Fruit fly (Drosophila melanogaster) whole organism, embryonic: Measurements from ENCODE around the gene CG8851.

Experiments
- Adf1 ChIP-seq: fragments of 200-800 bp; sonication (Bioruptor generic); IDR thresholded peaks from 2 replicates; pipeline ENCODE4 v1.3.6; 2022; ENCODE audit warnings: missing biosample characterization, missing genetic modification characterization
- Antp ChIP-seq: fragments of 200-800 bp; sonication (Bioruptor generic); optimal IDR thresholded peaks from 3 replicates; lab custom pipeline; 2016; ENCODE audit warnings: missing biosample characterization, missing genetic modification characterization
- CG10462 ChIP-seq: fragments of 200-800 bp; sonication (Bioruptor generic); optimal IDR thresholded peaks from 2 replicates; lab custom pipeline; 2016; ENCODE audit warnings: missing biosample characterization, missing genetic modification characterization
- CG10654 ChIP-seq: fragments of 200-800 bp; sonication (Bioruptor generic); optimal IDR thresholded peaks from 2 replicates; lab custom pipeline; 2016; ENCODE audit warnings: missing biosample characterization, missing genetic modification characterization
- CG11398 ChIP-seq: fragments of 200-800 bp; sonication (Bioruptor generic); optimal IDR thresholded peaks from 2 replicates; lab custom pipeline; 2016; ENCODE audit warnings: missing biosample characterization, missing genetic modification characterization
- CG12391 ChIP-seq: fragments of 200-800 bp; sonication (Bioruptor generic); optimal IDR thresholded peaks from 3 replicates; lab custom pipeline; 2018; ENCODE audit warnings: missing biosample characterization, mild to moderate bottlenecking, missing genetic modification characterization, moderate library complexity
- CG13287 ChIP-seq: fragments of 200-800 bp; sonication (Bioruptor generic); IDR thresholded peaks from 2 replicates; pipeline ENCODE4 v1.3.6; 2022; ENCODE audit warnings: missing biosample characterization, missing genetic modification characterization; ENCODE audit not compliant: partially characterized antibody
- CG13624 ChIP-seq: fragments of 200-800 bp; sonication (Bioruptor generic); optimal IDR thresholded peaks from 2 replicates; lab custom pipeline; 2016; ENCODE audit warnings: missing biosample characterization, missing genetic modification characterization
- CG15073 ChIP-seq: fragments of 200-800 bp; sonication (Bioruptor generic); optimal IDR thresholded peaks from 2 replicates; lab custom pipeline; 2016; ENCODE audit warnings: missing biosample characterization, missing genetic modification characterization
- CG15269 ChIP-seq: fragments of 200-800 bp; sonication (Bioruptor generic); optimal IDR thresholded peaks from 2 replicates; lab custom pipeline; 2018; ENCODE audit warnings: missing biosample characterization, mild to moderate bottlenecking, missing genetic modification characterization, moderate library complexity
- CG1603 ChIP-seq: fragments of 200-800 bp; sonication (Bioruptor generic); optimal IDR thresholded peaks from 2 replicates; lab custom pipeline; 2019; ENCODE audit warnings: missing biosample characterization, mild to moderate bottlenecking, missing genetic modification characterization, moderate library complexity
- CG1647 ChIP-seq: fragments of 200-800 bp; sonication (Bioruptor generic); optimal IDR thresholded peaks from 3 replicates; lab custom pipeline; 2016; ENCODE audit warnings: missing biosample characterization, missing genetic modification characterization
- CG17802 ChIP-seq: fragments of 200-800 bp; sonication (Bioruptor generic); optimal IDR thresholded peaks from 2 replicates; lab custom pipeline; 2018; ENCODE audit warnings: missing biosample characterization, mild to moderate bottlenecking, missing genetic modification characterization, moderate library complexity
- CG1832 ChIP-seq: fragments of 200-800 bp; sonication (Bioruptor generic); optimal IDR thresholded peaks from 2 replicates; lab custom pipeline; 2017; ENCODE audit warnings: missing biosample characterization, mild to moderate bottlenecking, missing genetic modification characterization, inconsistent platforms
- CG31224 ChIP-seq: fragments of 200-800 bp; sonication (Bioruptor generic); IDR thresholded peaks from 2 replicates; pipeline ENCODE4 v1.3.6; 2022; ENCODE audit warnings: missing biosample characterization, missing genetic modification characterization
- CG3163 ChIP-seq: fragments of 200-800 bp; sonication (Bioruptor generic); optimal IDR thresholded peaks from 3 replicates; lab custom pipeline; 2016; ENCODE audit warnings: missing biosample characterization, missing genetic modification characterization
- CG4707 ChIP-seq: fragments of 200-800 bp; sonication (Bioruptor generic); optimal IDR thresholded peaks from 2 replicates; lab custom pipeline; 2018; ENCODE audit warnings: missing biosample characterization, mild to moderate bottlenecking, missing genetic modification characterization, moderate library complexity
- CG4730 ChIP-seq: fragments of 200-800 bp; sonication (Bioruptor generic); IDR thresholded peaks from 2 replicates; pipeline ENCODE4 v1.3.6; 2022; ENCODE audit warnings: missing biosample characterization, missing genetic modification characterization
- CG6654 ChIP-seq: fragments of 200-800 bp; sonication (Bioruptor generic); optimal IDR thresholded peaks from 2 replicates; lab custom pipeline; 2017; ENCODE audit warnings: missing biosample characterization, mild to moderate bottlenecking, missing genetic modification characterization
- CG6689 ChIP-seq: fragments of 200-800 bp; sonication (Bioruptor generic); IDR thresholded peaks from 2 replicates; pipeline ENCODE4 v1.3.6; 2022; ENCODE audit warnings: missing biosample characterization, missing genetic modification characterization
- CG6791 ChIP-seq: fragments of 200-800 bp; sonication (Bioruptor generic); IDR thresholded peaks from 3 replicates; pipeline ENCODE4 v1.3.6; 2022; ENCODE audit warnings: missing biosample characterization, missing genetic modification characterization; ENCODE audit not compliant: partially characterized antibody
- CG8281 ChIP-seq: fragments of 200-800 bp; sonication (Bioruptor generic); optimal IDR thresholded peaks from 2 replicates; lab custom pipeline; 2018; ENCODE audit warnings: missing biosample characterization, mild to moderate bottlenecking, missing genetic modification characterization, moderate library complexity
- CG8290 ChIP-seq, 3 experiments: fragments of 200-800 bp; sonication (Bioruptor generic); optimal IDR thresholded peaks; 2 replicates each; lab custom pipeline; 2016 to 2019; ENCODE audit warnings: missing biosample characterization in 3 of 3, missing genetic modification characterization in 3 of 3, mild to moderate bottlenecking in 2 of 3, moderate library complexity in 1 of 3
- CG9817 ChIP-seq: fragments of 200-800 bp; sonication (Bioruptor generic); optimal IDR thresholded peaks from 2 replicates; lab custom pipeline; 2018; ENCODE audit warnings: missing biosample characterization, mild to moderate bottlenecking, missing genetic modification characterization, moderate library complexity
- Doc2 ChIP-seq: fragments of 200-800 bp; sonication (Bioruptor generic); IDR thresholded peaks from 2 replicates; pipeline ENCODE4 v1.3.6; 2022; ENCODE audit warnings: missing biosample characterization, missing genetic modification characterization
- Dp ChIP-seq: fragments of 200-800 bp; sonication (Bioruptor generic); optimal IDR thresholded peaks from 2 replicates; lab custom pipeline; 2018; ENCODE audit warnings: missing biosample characterization, mild to moderate bottlenecking, missing genetic modification characterization, moderate library complexity
- E2f2 ChIP-seq: fragments of 200-800 bp; sonication (Bioruptor generic); IDR thresholded peaks from 2 replicates; pipeline ENCODE4 v1.3.6; 2022; ENCODE audit warnings: missing biosample characterization, missing genetic modification characterization
- Ets65A ChIP-seq: fragments of 200-800 bp; sonication (Bioruptor generic); peaks from one replicate; lab custom pipeline; 2016; ENCODE audit warnings: missing biosample characterization, missing genetic modification characterization
- Ets97D ChIP-seq: fragments of 200-800 bp; sonication (Bioruptor generic); optimal IDR thresholded peaks from 3 replicates; lab custom pipeline; 2016; ENCODE audit warnings: missing biosample characterization, missing genetic modification characterization
- Kr ChIP-seq: fragments of 200-800 bp; sonication (Bioruptor generic); optimal IDR thresholded peaks from 2 replicates; lab custom pipeline; 2017; ENCODE audit warnings: missing biosample characterization, mild to moderate bottlenecking, missing genetic modification characterization
- Lpt ChIP-seq: fragments of >200 bp; optimal IDR thresholded peaks from 2 replicates; lab custom pipeline; 2018; ENCODE audit warnings: missing biosample characterization, missing genetic modification characterization
- NC2β ChIP-seq: fragments of 200-800 bp; sonication (Bioruptor generic); optimal IDR thresholded peaks from 2 replicates; lab custom pipeline; 2016; ENCODE audit warnings: missing biosample characterization, missing genetic modification characterization
- Neu2 ChIP-seq: fragments of 200-800 bp; sonication (Bioruptor generic); optimal IDR thresholded peaks from 3 replicates; lab custom pipeline; 2016; ENCODE audit warnings: missing biosample characterization, missing genetic modification characterization, borderline replicate concordance
- Ptx1 ChIP-seq: fragments of 200-800 bp; sonication (Bioruptor generic); IDR thresholded peaks from 2 replicates; pipeline ENCODE4 v1.3.6; 2022; ENCODE audit warnings: missing biosample characterization, missing genetic modification characterization
- Xrp1 ChIP-seq: fragments of 200-800 bp; sonication (Bioruptor generic); IDR thresholded peaks from 2 replicates; pipeline ENCODE4 v1.3.6; 2022; ENCODE audit warnings: missing biosample characterization, missing genetic modification characterization
- abd-A ChIP-seq: fragments of 200-800 bp; sonication (Bioruptor generic); optimal IDR thresholded peaks from 3 replicates; lab custom pipeline; 2019; ENCODE audit warnings: missing biosample characterization, mild to moderate bottlenecking, missing genetic modification characterization, moderate library complexity
- croc ChIP-seq: fragments of 200-800 bp; sonication (Bioruptor generic); conservative IDR thresholded peaks from 3 replicates; pipeline ENCODE4 v1.3.6; 2022; ENCODE audit warnings: missing biosample characterization, missing genetic modification characterization
- disco-r ChIP-seq: fragments of 200-800 bp; sonication (Bioruptor generic); optimal IDR thresholded peaks from 2 replicates; lab custom pipeline; 2016; ENCODE audit warnings: missing biosample characterization, missing genetic modification characterization
- en ChIP-seq: fragments of 200-800 bp; sonication (Bioruptor generic); optimal IDR thresholded peaks from 2 replicates; lab custom pipeline; 2016; ENCODE audit warnings: missing biosample characterization, missing genetic modification characterization
- esg ChIP-seq: fragments of 200-800 bp; sonication (Bioruptor generic); conservative IDR thresholded peaks from 2 replicates; pipeline ENCODE4 v1.3.6; 2022; ENCODE audit warnings: missing biosample characterization, missing genetic modification characterization
- exex ChIP-seq: fragments of 200-800 bp; sonication (Bioruptor generic); optimal IDR thresholded peaks from 4 replicates; lab custom pipeline; 2018; ENCODE audit warnings: missing biosample characterization, mild to moderate bottlenecking, missing genetic modification characterization, moderate library complexity
- fd3F ChIP-seq: fragments of 200-800 bp; sonication (Bioruptor generic); optimal IDR thresholded peaks from 2 replicates; lab custom pipeline; 2018; ENCODE audit warnings: missing biosample characterization, mild to moderate bottlenecking, missing genetic modification characterization, moderate library complexity
- fd64A ChIP-seq: fragments of 200-800 bp; sonication (Bioruptor generic); optimal IDR thresholded peaks from 3 replicates; lab custom pipeline; 2018; ENCODE audit warnings: missing biosample characterization, mild to moderate bottlenecking, missing genetic modification characterization
- onecut ChIP-seq: fragments of 200-800 bp; sonication (Bioruptor generic); IDR thresholded peaks from 2 replicates; pipeline ENCODE4 v1.3.6; 2022; ENCODE audit warnings: missing biosample characterization, missing genetic modification characterization
- pita ChIP-seq: fragments of 200-800 bp; sonication (Bioruptor generic); optimal IDR thresholded peaks from 2 replicates; lab custom pipeline; 2017; ENCODE audit warnings: missing biosample characterization, mild to moderate bottlenecking, missing genetic modification characterization
- prd ChIP-seq, 3 experiments: fragments of >200 bp in 2 of 3; fragments of 200-800 bp in 1 of 3; sonication (Bioruptor generic) in 1 of 3; optimal IDR thresholded peaks in 2 of 3; IDR thresholded peaks in 1 of 3; 2 replicates in 2 of 3; 3 replicates in 1 of 3; pipeline versions ENCODE4 v1.3.6 to Lab custom; 2017 to 2022; ENCODE audit warnings: missing biosample characterization in 1 of 3, missing genetic modification characterization in 1 of 3
- ranshi ChIP-seq: fragments of 200-800 bp; sonication (Bioruptor generic); IDR thresholded peaks from 2 replicates; pipeline ENCODE4 v1.3.6; 2022; ENCODE audit warnings: missing biosample characterization, missing genetic modification characterization
- ro ChIP-seq: fragments of 200-800 bp; sonication (Bioruptor generic); IDR thresholded peaks from 2 replicates; pipeline ENCODE4 v1.3.6; 2022; ENCODE audit warnings: missing biosample characterization, missing genetic modification characterization
- usp ChIP-seq: fragments of >200 bp; optimal IDR thresholded peaks from 2 replicates; lab custom pipeline; 2017; ENCODE audit warnings: missing biosample characterization, missing genetic modification characterization
- zf30C ChIP-seq: fragments of 200-800 bp; sonication (Bioruptor generic); optimal IDR thresholded peaks from 3 replicates; lab custom pipeline; 2018; ENCODE audit warnings: missing biosample characterization, mild to moderate bottlenecking, missing genetic modification characterization

Gene CG8851

dm6 chr2L:3479697-3480442 lies 39.6 kb upstream of the CG8851 start (continued):
- TF ChIP-seq zf30C (GFP tag; lab: Kevin White, UChicago) (no peak), CG10462 (no peak), Xrp1 (GFP tag; lab: Robert Waterston, UW) (no peak), CG8290 (GFP tag; optimal IDR thresholded peaks at IDR 0.05; lab: Kevin White, UChicago) (no peak), CG8290 (tag; optimal IDR thresholded peaks at IDR 0.05; lab: Kevin White, UChicago) (no peak), CG6791 (GFP tag; lab: Robert Waterston, UW) (no peak), disco-r (GFP tag; lab: Kevin White, UChicago) (no peak), CG13287 (GFP tag; lab: Robert Waterston, UW) (peak; percentile 18; the same call in 1 of the 2 replicates), pita (no peak), exex (tag; lab: Kevin White, UChicago) (no peak), CG15073 (no peak), E2f2 (GFP tag; lab: Robert Waterston, UW) (no peak), CG13624 (GFP tag; lab: Kevin White, UChicago) (peak; percentile 95), ro (GFP tag; lab: Robert Waterston, UW) (no peak), CG6654 (GFP tag; lab: Kevin White, UChicago) (no peak), Doc2 (GFP tag; lab: Robert Waterston, UW) (no peak), croc (GFP tag; lab: Robert Waterston, UW) (no peak), CG6689 (GFP tag; lab: Robert Waterston, UW) (no peak), CG10654 (GFP tag; lab: Kevin White, UChicago) (no peak), NC2β (GFP tag; lab: Kevin White, UChicago) (no peak), fd64A (GFP tag; lab: Kevin White, UChicago) (no peak), CG1647 (GFP tag; lab: Kevin White, UChicago) (no peak), CG11398 (GFP tag; lab: Kevin White, UChicago) (no peak), esg (no peak), Ptx1 (GFP tag; lab: Robert Waterston, UW) (no peak), prd (optimal IDR thresholded peaks at IDR 0.05; lab: Kevin White, UChicago) (no peak), prd (GFP tag; IDR thresholded peaks at IDR 0.05; lab: Robert Waterston, UW) (no peak), CG3163 (no peak), usp (GFP tag; lab: Kevin White, UChicago) (no peak), Ets65A (peak; percentile 38), CG8281 (tag; lab: Kevin White, UChicago) (no peak), Kr (GFP tag; lab: Kevin White, UChicago) (no peak), CG1603 (tag; lab: Kevin White, UChicago) (no peak), fd3F (no peak), Lpt (GFP tag; lab: Kevin White, UChicago) (no peak), abd-A (tag; lab: Kevin White, UChicago) (no peak), onecut (GFP tag; lab: Robert Waterston, UW) (no peak), CG1832 (no peak), en (no peak), CG4707 (GFP tag; lab: Kevin White, UChicago) (no peak), Adf1 (GFP tag; lab: Robert Waterston, UW) (peak; percentile 14; the same call in 1 of the 2 replicates), Antp (GFP tag; lab: Kevin White, UChicago) (no peak), CG4730 (no peak), Neu2 (GFP tag; lab: Kevin White, UChicago) (no peak), CG31224 (GFP tag; lab: Robert Waterston, UW) (no peak), ranshi (no peak), CG17802 (no peak), CG15269 (tag; lab: Kevin White, UChicago) (no peak), Dp (no peak), Ets97D (GFP tag; lab: Kevin White, UChicago) (no peak), CG12391 (no peak), CG9817 (tag; lab: Kevin White, UChicago) (no peak)
